Worm (Caenorhabditis elegans): ENCODE results near the gene mpz-5.

mpz-5 gene

ce11 chrIV:10342361-10342706 lies 31.3 kb downstream of the mpz-5 start (continued):
- TF ChIP-seq ceh-32 (tag; optimal IDR thresholded peaks at IDR 0.05; ENCODE audit: poor library complexity) (no peak), vab-7 (GFP tag; IDR thresholded peaks at IDR 0.05) (no peak), nhr-102 (tag; optimal IDR thresholded peaks at IDR 0.05) (no peak), arid-1 (GFP tag; conservative IDR thresholded peaks at IDR 0.05) (no peak), zip-2 (tag; optimal IDR thresholded peaks at IDR 0.05) (no peak), pha-4 (GFP tag; IDR thresholded peaks at IDR 0.05) (no peak), pha-4 (tag; optimal IDR thresholded peaks at IDR 0.05) (no peak), jun-1 (tag; optimal IDR thresholded peaks at IDR 0.05) (no peak), madf-5 (GFP tag; IDR thresholded peaks at IDR 0.05) (no peak), nhr-11 (tag; optimal IDR thresholded peaks at IDR 0.05) (peak; percentile 94), ZK546.5 (tag; optimal IDR thresholded peaks at IDR 0.05) (no peak), unc-39 (tag; optimal IDR thresholded peaks at IDR 0.05) (no peak), dve-1 (tag; optimal IDR thresholded peaks at IDR 0.05; ENCODE audit: insufficient read depth) (peak; percentile 88), zag-1 (tag; optimal IDR thresholded peaks at IDR 0.05) (no peak), zfp-2 (tag; optimal IDR thresholded peaks at IDR 0.05) (no peak), lin-15B (tag; optimal IDR thresholded peaks at IDR 0.05) (no peak), daf-16 (GFP tag; optimal IDR thresholded peaks at IDR 0.05) (no peak), daf-16 (tag; optimal IDR thresholded peaks at IDR 0.05) (peak; percentile 52), nhr-6 (tag; optimal IDR thresholded peaks at IDR 0.05) (no peak), lin-38 (GFP tag; IDR thresholded peaks at IDR 0.05) (no peak), attf-4 (tag; optimal IDR thresholded peaks at IDR 0.05) (no peak), nhr-41 (GFP tag; IDR thresholded peaks at IDR 0.05) (no peak), nhr-237 (tag; optimal IDR thresholded peaks at IDR 0.05) (no peak), cey-2 (tag; optimal IDR thresholded peaks at IDR 0.05; ENCODE audit: borderline replicate concordance, insufficient read depth) (peak; percentile 17), spr-1 (tag; optimal IDR thresholded peaks at IDR 0.05) (no peak), saeg-2 (GFP tag; IDR thresholded peaks at IDR 0.05) (0 out of 2 replicates have a peak, but pooled peaks have one; percentile 28), unc-62 (GFP tag; optimal IDR thresholded peaks at IDR 0.05 in 1 of 2) (peak in 1 of 2 experiments; percentile 99), unc-62 (tag; optimal IDR thresholded peaks at IDR 0.05) (no peak), Y5F2A.4 (GFP tag; optimal IDR thresholded peaks at IDR 0.05) (no peak), R02D3.7 (tag; optimal IDR thresholded peaks at IDR 0.05) (no peak), mxl-3 (GFP tag; optimal IDR thresholded peaks at IDR 0.05) (peak; percentile 52), snpc-4 (tag; optimal IDR thresholded peaks at IDR 0.05) (no peak), dmd-6 (GFP tag; IDR thresholded peaks at IDR 0.05) (peak; percentile 79), ztf-11 (tag; optimal IDR thresholded peaks at IDR 0.05) (no peak), ama-1 (optimal IDR thresholded peaks at IDR 0.05) (no peak), rbr-2 (tag; optimal IDR thresholded peaks at IDR 0.05) (no peak), daf-19 (GFP tag; conservative IDR thresholded peaks at IDR 0.05) (no peak), ceh-44 (GFP tag; IDR thresholded peaks at IDR 0.05) (no peak), skn-1 (tag; optimal IDR thresholded peaks at IDR 0.05) (no peak), mep-1 (tag; optimal IDR thresholded peaks at IDR 0.05) (peak; percentile 72), aly-2 (tag; optimal IDR thresholded peaks at IDR 0.05) (no peak), dmd-8 (GFP tag; IDR thresholded peaks at IDR 0.05) (no peak), Y105C5A.15 (GFP tag; IDR thresholded peaks at IDR 0.05) (no peak), lin-39 (tag; optimal IDR thresholded peaks at IDR 0.05) (no peak), mdl-1 (tag; optimal IDR thresholded peaks at IDR 0.05) (peak in 1 of 2 experiments; percentile 33), T26A8.4 (GFP tag; IDR thresholded peaks at IDR 0.05) (no peak), nhr-42 (GFP tag; IDR thresholded peaks at IDR 0.05) (no peak), nhr-77 (tag; optimal IDR thresholded peaks at IDR 0.05) (peak; percentile 82), unc-130 (GFP tag; optimal IDR thresholded peaks at IDR 0.05) (no peak), egl-43 (GFP tag; IDR thresholded peaks at IDR 0.05) (0 out of 2 replicates have a peak, but pooled peaks have one; percentile 2), mdt-29 (GFP tag; IDR thresholded peaks at IDR 0.05) (no peak; the same call in 1 of the 2 replicates), hlh-11 (tag; optimal IDR thresholded peaks at IDR 0.05) (peak; percentile 86), Y48G9A.11 (GFP tag; IDR thresholded peaks at IDR 0.05) (no peak), nhr-25 (tag; optimal IDR thresholded peaks at IDR 0.05; ENCODE audit: borderline replicate concordance, insufficient read depth) (peak; percentile 93)
